Fruit fly (Drosophila melanogaster) whole organism, embryonic: ENCODE results near the gene Hsp83.

Source experiments
- Ada2b ChIP-seq: fragments of 200-800 bp; sonication (Bioruptor generic); IDR thresholded peaks from 2 replicates; pipeline ENCODE4 v1.3.6; 2022; ENCODE audit warnings: missing biosample characterization, missing genetic modification characterization
- Atf-2 ChIP-seq: fragments of 200-800 bp; sonication (Bioruptor generic); optimal IDR thresholded peaks from 2 replicates; lab custom pipeline; 2016; ENCODE audit warnings: missing biosample characterization, missing genetic modification characterization
- B-H2 ChIP-seq: fragments of 200-800 bp; sonication (Bioruptor generic); optimal IDR thresholded peaks from 2 replicates; lab custom pipeline; 2018; ENCODE audit warnings: missing biosample characterization, mild to moderate bottlenecking, missing genetic modification characterization
- Bgb ChIP-seq: fragments of 200-800 bp; sonication (Bioruptor generic); IDR thresholded peaks from 2 replicates; pipeline ENCODE4 v1.3.6; 2022; ENCODE audit warnings: missing biosample characterization, missing genetic modification characterization; ENCODE audit not compliant: partially characterized antibody
- CG12104 ChIP-seq: fragments of 200-800 bp; sonication (Bioruptor generic); optimal IDR thresholded peaks from 3 replicates; lab custom pipeline; 2016; ENCODE audit warnings: missing biosample characterization, missing genetic modification characterization
- CG12391 ChIP-seq: fragments of 200-800 bp; sonication (Bioruptor generic); optimal IDR thresholded peaks from 3 replicates; lab custom pipeline; 2018; ENCODE audit warnings: missing biosample characterization, mild to moderate bottlenecking, missing genetic modification characterization, moderate library complexity
- CG13424 ChIP-seq: fragments of 200-800 bp; sonication (Bioruptor generic); optimal IDR thresholded peaks from 2 replicates; lab custom pipeline; 2019; ENCODE audit warnings: missing biosample characterization, mild to moderate bottlenecking, missing genetic modification characterization, moderate library complexity
- CG14441 ChIP-seq: fragments of 200-800 bp; sonication (Bioruptor generic); IDR thresholded peaks from 2 replicates; pipeline ENCODE4 v1.3.6; 2022; ENCODE audit warnings: missing biosample characterization, missing genetic modification characterization
- CG1602 ChIP-seq: fragments of 200-800 bp; sonication (Bioruptor generic); optimal IDR thresholded peaks from 3 replicates; lab custom pipeline; 2016; ENCODE audit warnings: missing biosample characterization, missing genetic modification characterization
- CG17385 ChIP-seq: fragments of 200-800 bp; sonication (Bioruptor generic); optimal IDR thresholded peaks from 3 replicates; lab custom pipeline; 2018; ENCODE audit warnings: missing biosample characterization, mild to moderate bottlenecking, missing genetic modification characterization
- CG17612 ChIP-seq: fragments of 200-800 bp; sonication (Bioruptor generic); IDR thresholded peaks from 2 replicates; pipeline ENCODE4 v1.3.6; 2022; ENCODE audit warnings: missing biosample characterization, missing genetic modification characterization
- CG18619 ChIP-seq: fragments of 200-800 bp; sonication (Bioruptor generic); optimal IDR thresholded peaks from 3 replicates; lab custom pipeline; 2017; ENCODE audit warnings: missing biosample characterization, mild to moderate bottlenecking, missing genetic modification characterization
- CG2120 ChIP-seq: fragments of 200-800 bp; sonication (Bioruptor generic); optimal IDR thresholded peaks from 3 replicates; lab custom pipeline; 2016; ENCODE audit warnings: missing biosample characterization, missing genetic modification characterization
- CG30431 ChIP-seq: fragments of 200-800 bp; sonication (Bioruptor generic); optimal IDR thresholded peaks from 2 replicates; lab custom pipeline; 2017; ENCODE audit warnings: missing biosample characterization, missing genetic modification characterization
- CG3281 ChIP-seq: fragments of 200-800 bp; sonication (Bioruptor generic); optimal IDR thresholded peaks from 3 replicates; lab custom pipeline; 2017; ENCODE audit warnings: missing biosample characterization, mild to moderate bottlenecking, missing genetic modification characterization
- CG4730 ChIP-seq: fragments of 200-800 bp; sonication (Bioruptor generic); IDR thresholded peaks from 2 replicates; pipeline ENCODE4 v1.3.6; 2022; ENCODE audit warnings: missing biosample characterization, missing genetic modification characterization
- CG5245 ChIP-seq: fragments of 200-800 bp; sonication (Bioruptor generic); optimal IDR thresholded peaks from 3 replicates; lab custom pipeline; 2016; ENCODE audit warnings: missing biosample characterization, missing genetic modification characterization
- CG8359 ChIP-seq: fragments of 200-800 bp; sonication (Bioruptor generic); optimal IDR thresholded peaks from 2 replicates; lab custom pipeline; 2017; ENCODE audit warnings: missing biosample characterization, mild to moderate bottlenecking, missing genetic modification characterization, borderline replicate concordance
- CG9727 ChIP-seq: fragments of 200-800 bp; sonication (Bioruptor generic); optimal IDR thresholded peaks from 3 replicates; lab custom pipeline; 2017; ENCODE audit warnings: missing biosample characterization, mild to moderate bottlenecking, missing genetic modification characterization
- CkIIα-i1 ChIP-seq: fragments of 200-800 bp; sonication (Bioruptor generic); IDR thresholded peaks from 2 replicates; pipeline ENCODE4 v1.3.6; 2022; ENCODE audit warnings: missing biosample characterization, missing genetic modification characterization
- CrebB ChIP-seq: fragments of 200-800 bp; sonication (Bioruptor generic); optimal IDR thresholded peaks from 3 replicates; lab custom pipeline; 2018; ENCODE audit warnings: missing biosample characterization, mild to moderate bottlenecking, missing genetic modification characterization
- Dek ChIP-seq: fragments of 200-800 bp; sonication (Bioruptor generic); optimal IDR thresholded peaks from 3 replicates; lab custom pipeline; 2019; ENCODE audit warnings: missing biosample characterization, mild to moderate bottlenecking, missing genetic modification characterization, moderate library complexity
- Dfd ChIP-seq, 2 experiments: fragments of >200 bp; optimal IDR thresholded peaks; 2 replicates each; lab custom pipeline; 2017; ENCODE audit warnings: missing biosample characterization in 2 of 2, missing genetic modification characterization in 2 of 2
- Lhr ChIP-seq: fragments of 200-800 bp; sonication (Bioruptor generic); optimal IDR thresholded peaks from 3 replicates; lab custom pipeline; 2017; ENCODE audit warnings: mild to moderate bottlenecking, missing biosample characterization, missing genetic modification reagents, missing genetic modification characterization
- Med ChIP-seq: fragments of 200-800 bp; sonication (Bioruptor generic); peaks from one replicate; lab custom pipeline; 2016; ENCODE audit warnings: missing biosample characterization, missing genetic modification characterization, mild to moderate bottlenecking, inconsistent platforms, moderate library complexity
- Rfx ChIP-seq: fragments of 200-800 bp; sonication (Bioruptor generic); IDR thresholded peaks from 2 replicates; pipeline ENCODE4 v1.3.6; 2022; ENCODE audit warnings: missing biosample characterization, missing genetic modification characterization
- Scr ChIP-seq: fragments of 200-800 bp; sonication (Bioruptor generic); IDR thresholded peaks from 2 replicates; pipeline ENCODE4 v1.3.6; 2022; ENCODE audit warnings: missing biosample characterization, missing genetic modification characterization; ENCODE audit not compliant: partially characterized antibody
- Six4 ChIP-seq: fragments of 200-800 bp; sonication (Bioruptor generic); optimal IDR thresholded peaks from 2 replicates; lab custom pipeline; 2016; ENCODE audit warnings: missing biosample characterization, missing genetic modification characterization
- Xbp1 ChIP-seq: fragments of 200-800 bp; sonication (Bioruptor generic); optimal IDR thresholded peaks from 3 replicates; lab custom pipeline; 2016; ENCODE audit warnings: missing biosample characterization, mild to moderate bottlenecking, missing genetic modification characterization
- Xrp1 ChIP-seq: fragments of 200-800 bp; sonication (Bioruptor generic); IDR thresholded peaks from 2 replicates; pipeline ENCODE4 v1.3.6; 2022; ENCODE audit warnings: missing biosample characterization, missing genetic modification characterization
- bbx ChIP-seq: fragments of 200-800 bp; sonication (Bioruptor generic); IDR thresholded peaks from 2 replicates; pipeline ENCODE4 v1.3.6; 2022; ENCODE audit warnings: missing biosample characterization, missing genetic modification characterization; ENCODE audit not compliant: partially characterized antibody
- btn ChIP-seq: fragments of 200-800 bp; sonication (Bioruptor generic); optimal IDR thresholded peaks from 2 replicates; lab custom pipeline; 2016; ENCODE audit warnings: missing biosample characterization, missing genetic modification characterization
- dmrt99B ChIP-seq: fragments of 200-800 bp; sonication (Bioruptor generic); optimal IDR thresholded peaks from 2 replicates; lab custom pipeline; 2018; ENCODE audit warnings: missing biosample characterization, mild to moderate bottlenecking, missing genetic modification characterization, moderate library complexity
- fu2 ChIP-seq: fragments of 200-800 bp; sonication (Bioruptor generic); optimal IDR thresholded peaks from 2 replicates; lab custom pipeline; 2016; ENCODE audit warnings: missing biosample characterization, missing genetic modification characterization
- gcm ChIP-seq: fragments of 200-800 bp; sonication (Bioruptor generic); optimal IDR thresholded peaks from 2 replicates; lab custom pipeline; 2019; ENCODE audit warnings: missing biosample characterization, mild to moderate bottlenecking, missing genetic modification characterization, moderate library complexity
- gro ChIP-seq: fragments of 200-800 bp; sonication (Bioruptor generic); optimal IDR thresholded peaks from 2 replicates; lab custom pipeline; 2016; ENCODE audit warnings: missing biosample characterization, missing genetic modification characterization
- gsb-n ChIP-seq: fragments of 200-800 bp; sonication (Bioruptor generic); optimal IDR thresholded peaks from 3 replicates; lab custom pipeline; 2018; ENCODE audit warnings: missing biosample characterization, mild to moderate bottlenecking, missing genetic modification characterization
- jumu ChIP-seq: fragments of 200-800 bp; sonication (Bioruptor generic); optimal IDR thresholded peaks from 3 replicates; lab custom pipeline; 2016; ENCODE audit warnings: missing biosample characterization, missing genetic modification characterization
- lola ChIP-seq, 3 experiments: fragments of >200 bp in 2 of 3; fragments of 200-800 bp in 1 of 3; sonication (Bioruptor generic) in 1 of 3; optimal IDR thresholded peaks; 2 replicates each; lab custom pipeline; 2017 to 2019; ENCODE audit warnings: missing biosample characterization in 3 of 3, missing genetic modification characterization in 3 of 3, mild to moderate bottlenecking in 1 of 3, moderate library complexity in 1 of 3
- lov ChIP-seq, 2 experiments: fragments of 200-800 bp in 1 of 2; fragments of >200 bp in 1 of 2; sonication (Bioruptor generic) in 1 of 2; IDR thresholded peaks in 1 of 2; optimal IDR thresholded peaks in 1 of 2; 2 replicates in 1 of 2; 3 replicates in 1 of 2; pipeline versions ENCODE4 v1.3.6 to Lab custom; 2017 to 2022; ENCODE audit warnings: missing biosample characterization in 1 of 2, missing genetic modification characterization in 1 of 2
- luna ChIP-seq: fragments of 200-800 bp; sonication (Bioruptor generic); optimal IDR thresholded peaks from 2 replicates; lab custom pipeline; 2016; ENCODE audit warnings: missing biosample characterization, missing genetic modification characterization
- maf-S ChIP-seq: fragments of 200-800 bp; sonication (Bioruptor generic); optimal IDR thresholded peaks from 2 replicates; lab custom pipeline; 2016; ENCODE audit warnings: missing biosample characterization, missing genetic modification characterization
- pum ChIP-seq: fragments of 200-800 bp; sonication (Bioruptor generic); optimal IDR thresholded peaks from 2 replicates; lab custom pipeline; 2016; ENCODE audit warnings: missing biosample characterization, missing genetic modification characterization
- repo ChIP-seq: fragments of 200-800 bp; sonication (Bioruptor generic); optimal IDR thresholded peaks from 2 replicates; lab custom pipeline; 2016; ENCODE audit warnings: missing biosample characterization, missing genetic modification characterization
- sob ChIP-seq: fragments of 200-800 bp; sonication (Bioruptor generic); IDR thresholded peaks from 2 replicates; pipeline ENCODE4 v1.3.6; 2022; ENCODE audit warnings: missing biosample characterization, missing genetic modification characterization
- trem ChIP-seq: fragments of 200-800 bp; optimal IDR thresholded peaks from 3 replicates; lab custom pipeline; 2019; ENCODE audit warnings: missing biosample characterization, mild to moderate bottlenecking, missing genetic modification characterization, moderate library complexity
- trh ChIP-seq: fragments of 200-800 bp; sonication (Bioruptor generic); optimal IDR thresholded peaks from 2 replicates; lab custom pipeline; 2016; ENCODE audit warnings: missing biosample characterization, missing genetic modification characterization
- vfl ChIP-seq: fragments of 200-800 bp; sonication (Bioruptor generic); optimal IDR thresholded peaks from 2 replicates; lab custom pipeline; 2016; ENCODE audit warnings: missing biosample characterization, missing genetic modification characterization
- wdn ChIP-seq: fragments of 200-800 bp; sonication (Bioruptor generic); IDR thresholded peaks from 2 replicates; pipeline ENCODE4 v1.3.6; 2022; ENCODE audit warnings: missing biosample characterization, missing genetic modification characterization

Hsp83 gene

dm6 chr3L:3178530-3179096 is 14.2 kb upstream of the Hsp83 start, which contains the start of the genes MnM and Girdin (continued):
- peak; percentile 72 for TF ChIP-seq Lhr
- TF ChIP-seq CG30431 (GFP tag; lab: Kevin White, UChicago): peak; percentile 15
- TF ChIP-seq sob (GFP tag; lab: Robert Waterston, UW): peak; percentile 62
- TF ChIP-seq Xrp1 (GFP tag; lab: Robert Waterston, UW): peak; percentile 41; the same call in 1 of the 2 replicates
- TF ChIP-seq gro (GFP tag; lab: Kevin White, UChicago): peak; percentile 63
- TF ChIP-seq Dfd (GFP tag; optimal IDR thresholded peaks at IDR 0.05; lab: Kevin White, UChicago): no peak
- TF ChIP-seq Rfx (GFP tag; lab: Robert Waterston, UW): peak; percentile 75
- TF ChIP-seq gcm (GFP tag; lab: Kevin White, UChicago): no peak
- TF ChIP-seq CG1602: peak; percentile 32
- TF ChIP-seq CG5245 (GFP tag; lab: Kevin White, UChicago): peak; percentile 55
- peak; percentile 19 for TF ChIP-seq Six4
- 0 out of 2 replicates have a peak, but pooled peaks have one; percentile 19 for TF ChIP-seq CG14441 (GFP tag; lab: Robert Waterston, UW)
- TF ChIP-seq trh: peak; percentile 17
- no peak for TF ChIP-seq CG17385 (GFP tag; lab: Kevin White, UChicago)
- peak; percentile 74 for TF ChIP-seq Bgb (GFP tag; lab: Robert Waterston, UW)
- TF ChIP-seq CG2120: peak; percentile 91
- TF ChIP-seq CG8359: no peak
- no peak for TF ChIP-seq CkIIα-i1
- TF ChIP-seq lov (optimal IDR thresholded peaks at IDR 0.05; lab: Kevin White, UChicago): no peak
- no peak for TF ChIP-seq lov (GFP tag; IDR thresholded peaks at IDR 0.05; lab: Robert Waterston, UW)
- peak; percentile 29 for TF ChIP-seq Dek (tag; lab: Kevin White, UChicago)
- peak; percentile 79 for TF ChIP-seq pum
- TF ChIP-seq CrebB (tag; lab: Kevin White, UChicago): peak; percentile 12
- TF ChIP-seq repo (GFP tag; lab: Kevin White, UChicago): peak; percentile 54
- TF ChIP-seq jumu (GFP tag; lab: Kevin White, UChicago): peak; percentile 86
- TF ChIP-seq CG12104 (GFP tag; lab: Kevin White, UChicago): peak; percentile 41
- TF ChIP-seq fu2 (GFP tag; lab: Kevin White, UChicago): peak; percentile 82
- TF ChIP-seq CG13424 (tag; lab: Kevin White, UChicago): peak; percentile 70
- no peak for TF ChIP-seq wdn (GFP tag; lab: Robert Waterston, UW)
- TF ChIP-seq Ada2b: no peak; the same call in 1 of the 2 replicates
- TF ChIP-seq CG17612: no peak
- TF ChIP-seq Med (GFP tag; lab: Kevin White, UChicago): peak; percentile 94
- peak; percentile 92 for TF ChIP-seq Scr (GFP tag; lab: Robert Waterston, UW)
- TF ChIP-seq trem (tag; lab: Kevin White, UChicago): peak; percentile 91
- no peak for TF ChIP-seq CG3281
- TF ChIP-seq dmrt99B (tag; lab: Kevin White, UChicago): no peak
- TF ChIP-seq CG12391: peak; percentile 75
- peak; percentile 75 for TF ChIP-seq maf-S (GFP tag; lab: Kevin White, UChicago)
- peak; percentile 79 for TF ChIP-seq Xbp1 (GFP tag; lab: Kevin White, UChicago)
- TF ChIP-seq CG9727 (GFP tag; lab: Kevin White, UChicago): peak; percentile 46
- peak in 1 of 3 experiments; percentile 58 for TF ChIP-seq lola (GFP tag; optimal IDR thresholded peaks at IDR 0.05; lab: Kevin White, UChicago)
- peak; percentile 56 for TF ChIP-seq vfl (GFP tag; lab: Kevin White, UChicago)
- TF ChIP-seq B-H2 (GFP tag; lab: Kevin White, UChicago): no peak
- peak; percentile 52 for TF ChIP-seq btn
- peak; percentile 3 for TF ChIP-seq luna
- TF ChIP-seq CG4730 (GFP tag; lab: Robert Waterston, UW): 0 out of 2 replicates have a peak, but pooled peaks have one; percentile 11
- TF ChIP-seq gsb-n (tag; lab: Kevin White, UChicago): peak; percentile 78
- peak; percentile 70 for TF ChIP-seq Atf-2 (GFP tag; lab: Kevin White, UChicago)
- peak; percentile 36 for TF ChIP-seq CG18619 (GFP tag; lab: Kevin White, UChicago)
- TF ChIP-seq bbx (GFP tag; lab: Robert Waterston, UW): peak; percentile 63
